Fruit fly (Drosophila melanogaster): Measurements from ENCODE around the gene CG3288.
A peak's percentile ranks its signal among the peaks of the same experiment; 100 is the strongest.

dm6 chr3L:20809088-20809999, 26.6 kb upstream of the CG3288 start, which contains the start of the genes CG3634 and HIPP1:
- TF ChIP-seq fd96Ca (GFP tag; IDR thresholded peaks at IDR 0.05) (no peak), CG17806 (tag; optimal IDR thresholded peaks at IDR 0.05) (no peak), rn (GFP tag; IDR thresholded peaks at IDR 0.05) (no peak), CG10348 (GFP tag; IDR thresholded peaks at IDR 0.05) (no peak), CG34367 (tag; optimal IDR thresholded peaks at IDR 0.05) (no peak), gl (tag; optimal IDR thresholded peaks at IDR 0.05) (no peak), CG12605 (GFP tag; IDR thresholded peaks at IDR 0.05) (no peak), EcR (GFP tag; optimal IDR thresholded peaks at IDR 0.05) (no peak), CG4496 (GFP tag; IDR thresholded peaks at IDR 0.05) (0 out of 3 replicates have a peak, but pooled peaks have one; percentile 25), CG14655 (GFP tag; optimal IDR thresholded peaks at IDR 0.05) (no peak)
